Fruit fly (Drosophila melanogaster) whole organism, embryonic: Measurements from ENCODE around the gene CG12522.

Experiments used
- Atf-2 ChIP-seq: fragments of 200-800 bp; sonication (Bioruptor generic); optimal IDR thresholded peaks from 2 replicates; lab custom pipeline; 2016; ENCODE audit warnings: missing biosample characterization, missing genetic modification characterization
- CG12104 ChIP-seq: fragments of 200-800 bp; sonication (Bioruptor generic); optimal IDR thresholded peaks from 3 replicates; lab custom pipeline; 2016; ENCODE audit warnings: missing biosample characterization, missing genetic modification characterization
- CG12391 ChIP-seq: fragments of 200-800 bp; sonication (Bioruptor generic); optimal IDR thresholded peaks from 3 replicates; lab custom pipeline; 2018; ENCODE audit warnings: missing biosample characterization, mild to moderate bottlenecking, missing genetic modification characterization, moderate library complexity
- CG12659 ChIP-seq: fragments of 200-800 bp; sonication (Bioruptor generic); optimal IDR thresholded peaks from 3 replicates; lab custom pipeline; 2017; ENCODE audit warnings: mild to moderate bottlenecking, missing biosample characterization, missing genetic modification reagents, missing genetic modification characterization
- CG15073 ChIP-seq: fragments of 200-800 bp; sonication (Bioruptor generic); optimal IDR thresholded peaks from 2 replicates; lab custom pipeline; 2016; ENCODE audit warnings: missing biosample characterization, missing genetic modification characterization
- CG1529 ChIP-seq: fragments of 200-800 bp; sonication (Bioruptor generic); optimal IDR thresholded peaks from 3 replicates; lab custom pipeline; 2018; ENCODE audit warnings: missing biosample characterization, missing genetic modification characterization
- CG17328 ChIP-seq: fragments of 200-800 bp; sonication (Bioruptor generic); IDR thresholded peaks from 2 replicates; pipeline ENCODE4 v1.3.6; 2022; ENCODE audit warnings: missing biosample characterization, missing genetic modification characterization
- CG2120 ChIP-seq: fragments of 200-800 bp; sonication (Bioruptor generic); optimal IDR thresholded peaks from 3 replicates; lab custom pipeline; 2016; ENCODE audit warnings: missing biosample characterization, missing genetic modification characterization
- CG31224 ChIP-seq: fragments of 200-800 bp; sonication (Bioruptor generic); IDR thresholded peaks from 2 replicates; pipeline ENCODE4 v1.3.6; 2022; ENCODE audit warnings: missing biosample characterization, missing genetic modification characterization
- CG31365 ChIP-seq: fragments of 200-800 bp; sonication (Bioruptor generic); optimal IDR thresholded peaks from 2 replicates; lab custom pipeline; 2018; ENCODE audit warnings: missing biosample characterization, mild to moderate bottlenecking, missing genetic modification characterization
- CG3163 ChIP-seq: fragments of 200-800 bp; sonication (Bioruptor generic); optimal IDR thresholded peaks from 3 replicates; lab custom pipeline; 2016; ENCODE audit warnings: missing biosample characterization, missing genetic modification characterization
- CG33557 ChIP-seq: fragments of 200-800 bp; sonication (Bioruptor generic); optimal IDR thresholded peaks from 2 replicates; lab custom pipeline; 2019; ENCODE audit warnings: missing biosample characterization, mild to moderate bottlenecking, missing genetic modification characterization, moderate library complexity
- CG7357 ChIP-seq: fragments of 200-800 bp; sonication (Bioruptor generic); IDR thresholded peaks from 3 replicates; pipeline ENCODE4 v1.3.6; 2022; ENCODE audit warnings: missing biosample characterization, missing genetic modification characterization
- CG7556 ChIP-seq: fragments of 200-800 bp; sonication (Bioruptor generic); optimal IDR thresholded peaks from 2 replicates; lab custom pipeline; 2017; ENCODE audit warnings: missing biosample characterization, mild to moderate bottlenecking, missing genetic modification characterization
- CG9817 ChIP-seq: fragments of 200-800 bp; sonication (Bioruptor generic); optimal IDR thresholded peaks from 2 replicates; lab custom pipeline; 2018; ENCODE audit warnings: missing biosample characterization, mild to moderate bottlenecking, missing genetic modification characterization, moderate library complexity
- CkIIα-i1 ChIP-seq: fragments of 200-800 bp; sonication (Bioruptor generic); IDR thresholded peaks from 2 replicates; pipeline ENCODE4 v1.3.6; 2022; ENCODE audit warnings: missing biosample characterization, missing genetic modification characterization
- Dfd ChIP-seq, 2 experiments: fragments of >200 bp; optimal IDR thresholded peaks; 2 replicates each; lab custom pipeline; 2017; ENCODE audit warnings: missing biosample characterization in 2 of 2, missing genetic modification characterization in 2 of 2
- Doc2 ChIP-seq: fragments of 200-800 bp; sonication (Bioruptor generic); IDR thresholded peaks from 2 replicates; pipeline ENCODE4 v1.3.6; 2022; ENCODE audit warnings: missing biosample characterization, missing genetic modification characterization
- Dref ChIP-seq: fragments of 200-800 bp; sonication (Bioruptor generic); IDR thresholded peaks from 2 replicates; pipeline ENCODE4 v1.3.6; 2022; ENCODE audit warnings: missing biosample characterization, missing genetic modification characterization
- Gsc ChIP-seq: fragments of 200-800 bp; sonication (Bioruptor generic); IDR thresholded peaks from 2 replicates; pipeline ENCODE4 v1.3.6; 2022; ENCODE audit warnings: missing biosample characterization, missing genetic modification characterization
- Gug ChIP-seq: fragments of 200-800 bp; sonication (Bioruptor generic); IDR thresholded peaks from 4 replicates; pipeline ENCODE4 v1.3.6; 2022; ENCODE audit warnings: missing biosample characterization, missing genetic modification characterization
- HLH4C ChIP-seq: fragments of 200-800 bp; sonication (Bioruptor generic); IDR thresholded peaks from 3 replicates; pipeline ENCODE4 v1.3.6; 2022; ENCODE audit warnings: missing biosample characterization, missing genetic modification characterization; ENCODE audit not compliant: partially characterized antibody
- Hey ChIP-seq: fragments of 200-800 bp; sonication (Bioruptor generic); optimal IDR thresholded peaks from 3 replicates; lab custom pipeline; 2018; ENCODE audit warnings: missing biosample characterization, mild to moderate bottlenecking, missing genetic modification characterization
- Lim3 ChIP-seq: fragments of 200-800 bp; sonication (Bioruptor generic); IDR thresholded peaks from 2 replicates; pipeline ENCODE4 v1.3.6; 2022; ENCODE audit warnings: missing biosample characterization, missing genetic modification characterization
- NC2β ChIP-seq: fragments of 200-800 bp; sonication (Bioruptor generic); optimal IDR thresholded peaks from 2 replicates; lab custom pipeline; 2016; ENCODE audit warnings: missing biosample characterization, missing genetic modification characterization
- Rx ChIP-seq: fragments of 200-800 bp; sonication (Bioruptor generic); IDR thresholded peaks from 2 replicates; pipeline ENCODE4 v1.3.6; 2022; ENCODE audit warnings: missing biosample characterization, missing genetic modification characterization
- Sin3A ChIP-seq: fragments of >200 bp; optimal IDR thresholded peaks from 2 replicates; lab custom pipeline; 2018
- Ssrp ChIP-seq: fragments of 200-800 bp; sonication (Bioruptor generic); optimal IDR thresholded peaks from 2 replicates; lab custom pipeline; 2018; ENCODE audit warnings: missing biosample characterization, mild to moderate bottlenecking, missing genetic modification characterization, moderate library complexity
- Taf1 ChIP-seq: fragments of 200-800 bp; sonication (Bioruptor generic); IDR thresholded peaks from 2 replicates; pipeline ENCODE4 v1.3.6; 2022; ENCODE audit warnings: missing biosample characterization, missing genetic modification characterization
- Usf ChIP-seq: fragments of 200-800 bp; sonication (Bioruptor generic); optimal IDR thresholded peaks from 2 replicates; lab custom pipeline; 2017; ENCODE audit warnings: missing genotype, missing biosample characterization, missing genetic modification characterization
- YL-1 ChIP-seq: fragments of 200-800 bp; sonication (Bioruptor generic); optimal IDR thresholded peaks from 3 replicates; lab custom pipeline; 2017; ENCODE audit warnings: missing biosample characterization, mild to moderate bottlenecking, missing genetic modification characterization
- aop ChIP-seq: fragments of 200-800 bp; sonication (Bioruptor generic); IDR thresholded peaks from 2 replicates; pipeline ENCODE4 v1.3.6; 2022; ENCODE audit warnings: missing biosample characterization, missing genetic modification characterization
- ato ChIP-seq: fragments of 200-800 bp; sonication (Bioruptor generic); IDR thresholded peaks from 2 replicates; pipeline ENCODE4 v1.3.6; 2022; ENCODE audit warnings: missing biosample characterization, missing genetic modification characterization; ENCODE audit not compliant: partially characterized antibody
- cato ChIP-seq: fragments of 200-800 bp; sonication (Bioruptor generic); optimal IDR thresholded peaks from 2 replicates; lab custom pipeline; 2016; ENCODE audit warnings: missing biosample characterization, missing genetic modification characterization, borderline replicate concordance
- ci ChIP-seq: fragments of 200-800 bp; sonication (Bioruptor generic); IDR thresholded peaks from 3 replicates; pipeline ENCODE4 v1.3.6; 2022; ENCODE audit warnings: missing biosample characterization, missing genetic modification characterization
- cwo ChIP-seq: fragments of 200-800 bp; sonication (Bioruptor generic); optimal IDR thresholded peaks from 3 replicates; lab custom pipeline; 2017; ENCODE audit warnings: missing biosample characterization, missing genetic modification characterization, mild to moderate bottlenecking, moderate library complexity, missing genetic modification reagents
- dmrt99B ChIP-seq: fragments of 200-800 bp; sonication (Bioruptor generic); optimal IDR thresholded peaks from 2 replicates; lab custom pipeline; 2018; ENCODE audit warnings: missing biosample characterization, mild to moderate bottlenecking, missing genetic modification characterization, moderate library complexity
- hkb ChIP-seq, 2 experiments: fragments of 200-800 bp in 1 of 2; fragments of >200 bp in 1 of 2; sonication (Bioruptor generic) in 1 of 2; IDR thresholded peaks in 1 of 2; optimal IDR thresholded peaks in 1 of 2; 2 replicates each; pipeline versions ENCODE4 v1.3.6 to Lab custom; 2017 to 2022; ENCODE audit warnings: missing biosample characterization in 1 of 2, missing genetic modification characterization in 1 of 2
- lilli ChIP-seq: fragments of 200-800 bp; sonication (Bioruptor generic); optimal IDR thresholded peaks from 3 replicates; lab custom pipeline; 2016; ENCODE audit warnings: missing biosample characterization, missing genetic modification characterization
- mirr ChIP-seq: fragments of 200-800 bp; sonication (Bioruptor generic); optimal IDR thresholded peaks from 3 replicates; lab custom pipeline; 2018; ENCODE audit warnings: missing biosample characterization, mild to moderate bottlenecking, missing genetic modification characterization
- pros ChIP-seq: fragments of 200-800 bp; sonication (Bioruptor generic); optimal IDR thresholded peaks from 3 replicates; lab custom pipeline; 2019; ENCODE audit warnings: missing biosample characterization, mild to moderate bottlenecking, missing genetic modification characterization, moderate library complexity
- psq ChIP-seq: fragments of 200-800 bp; sonication (Bioruptor generic); optimal IDR thresholded peaks from 2 replicates; lab custom pipeline; 2017; ENCODE audit warnings: missing biosample characterization, missing genetic modification characterization
- repo ChIP-seq: fragments of 200-800 bp; sonication (Bioruptor generic); optimal IDR thresholded peaks from 2 replicates; lab custom pipeline; 2016; ENCODE audit warnings: missing biosample characterization, missing genetic modification characterization
- sens-2 ChIP-seq: fragments of 200-800 bp; sonication (Bioruptor generic); IDR thresholded peaks from 2 replicates; pipeline ENCODE4 v1.3.6; 2022; ENCODE audit warnings: missing biosample characterization, missing genetic modification characterization
- sqz ChIP-seq: fragments of 200-800 bp; sonication (Bioruptor generic); optimal IDR thresholded peaks from 3 replicates; lab custom pipeline; 2018; ENCODE audit warnings: missing biosample characterization, mild to moderate bottlenecking, missing genetic modification characterization
- ssp ChIP-seq: fragments of 200-800 bp; sonication (Bioruptor generic); IDR thresholded peaks from 2 replicates; pipeline ENCODE4 v1.3.6; 2022; ENCODE audit warnings: missing biosample characterization, missing genetic modification characterization
- sug ChIP-seq: fragments of 200-800 bp; optimal IDR thresholded peaks from 2 replicates; lab custom pipeline; 2019; ENCODE audit warnings: missing biosample characterization, mild to moderate bottlenecking, missing genetic modification characterization, moderate library complexity
- tna ChIP-seq: fragments of 200-800 bp; sonication (Bioruptor generic); IDR thresholded peaks from 2 replicates; pipeline ENCODE4 v1.3.6; 2022; ENCODE audit warnings: missing biosample characterization, missing genetic modification characterization; ENCODE audit not compliant: partially characterized antibody
- vvl ChIP-seq: fragments of 200-800 bp; sonication (Bioruptor generic); IDR thresholded peaks from 2 replicates; pipeline ENCODE4 v1.3.6; 2022; ENCODE audit warnings: missing biosample characterization, missing genetic modification characterization
- wor ChIP-seq: fragments of 200-800 bp; sonication (Bioruptor generic); IDR thresholded peaks from 2 replicates; pipeline ENCODE4 v1.3.6; 2022; ENCODE audit warnings: missing biosample characterization, missing genetic modification characterization
- zen2 ChIP-seq: fragments of 200-800 bp; sonication (Bioruptor generic); IDR thresholded peaks from 3 replicates; pipeline ENCODE4 v1.3.6; 2022; ENCODE audit warnings: missing biosample characterization, missing genetic modification characterization; ENCODE audit not compliant: partially characterized antibody

CG12522 gene

dm6 chr3L:11119901-11120418, 11.9 kb downstream of the CG12522 start (continued):
- TF ChIP-seq Atf-2 (GFP tag; lab: Kevin White, UChicago) (no peak), CG9817 (tag; lab: Kevin White, UChicago) (no peak), CG31224 (GFP tag; lab: Robert Waterston, UW) (no peak), zen2 (no peak), CG17328 (GFP tag; lab: Robert Waterston, UW) (0 out of 2 replicates have a peak, but pooled peaks have one; percentile 20), Gsc (no peak), sens-2 (GFP tag; lab: Robert Waterston, UW) (no peak), CG12659 (GFP tag; lab: Kevin White, UChicago) (no peak), sug (tag; lab: Kevin White, UChicago) (peak; percentile 79), cwo (no peak), aop (GFP tag; lab: Robert Waterston, UW) (no peak), tna (GFP tag; lab: Robert Waterston, UW) (no peak), Gug (GFP tag; lab: Robert Waterston, UW) (no peak), Usf (GFP tag; lab: Kevin White, UChicago) (no peak), CG3163 (GFP tag; lab: Kevin White, UChicago) (peak; percentile 65), HLH4C (no peak), Doc2 (no peak), CG15073 (GFP tag; lab: Kevin White, UChicago) (no peak), dmrt99B (tag; lab: Kevin White, UChicago) (no peak), Lim3 (no peak), lilli (GFP tag; lab: Kevin White, UChicago) (peak; percentile 5), psq (GFP tag; lab: Kevin White, UChicago) (peak; percentile 10), CG31365 (peak; percentile 71), CG12391 (no peak), repo (peak; percentile 14), CG33557 (GFP tag; lab: Kevin White, UChicago) (no peak), CG1529 (peak; percentile 30), Rx (GFP tag; lab: Robert Waterston, UW) (no peak), pros (peak; percentile 8), CG7556 (GFP tag; lab: Kevin White, UChicago) (no peak), Sin3A (no peak), CG12104 (GFP tag; lab: Kevin White, UChicago) (no peak), CG7357 (GFP tag; lab: Robert Waterston, UW) (no peak), hkb (optimal IDR thresholded peaks at IDR 0.05; lab: Kevin White, UChicago) (no peak), hkb (GFP tag; IDR thresholded peaks at IDR 0.05; lab: Robert Waterston, UW) (0 out of 2 replicates have a peak, but pooled peaks have one; percentile 13), ato (GFP tag; lab: Robert Waterston, UW) (no peak), ssp (GFP tag; lab: Robert Waterston, UW) (no peak), NC2β (GFP tag; lab: Kevin White, UChicago) (no peak), Dfd (GFP tag; optimal IDR thresholded peaks at IDR 0.05; lab: Kevin White, UChicago) (no peak), CG2120 (GFP tag; lab: Kevin White, UChicago) (no peak), cato (GFP tag; lab: Kevin White, UChicago) (no peak), ci (GFP tag; lab: Robert Waterston, UW) (no peak; the same call in 2 of the 3 replicates), Taf1 (GFP tag; lab: Robert Waterston, UW) (no peak), wor (GFP tag; lab: Robert Waterston, UW) (no peak), Ssrp (no peak), vvl (GFP tag; lab: Robert Waterston, UW) (no peak), CkIIα-i1 (GFP tag; lab: Robert Waterston, UW) (no peak), sqz (GFP tag; lab: Kevin White, UChicago) (no peak), mirr (peak; percentile 91), YL-1 (GFP tag; lab: Kevin White, UChicago) (peak; percentile 14), Hey (tag; lab: Kevin White, UChicago) (peak; percentile 63), Dref (GFP tag; lab: Robert Waterston, UW) (no peak)
